Worm (Caenorhabditis elegans) whole organism, early embryonic: ENCODE measurements around the gene T03G11.9.

Source experiments
- B0310.2 ChIP-seq: sonication (generic microtip); optimal IDR thresholded peaks from 2 replicates; lab custom pipeline; 2016; ENCODE audit warnings: mild to moderate bottlenecking, missing genetic modification characterization, missing compliant biosample characterization
- F13C5.2 ChIP-seq: sonication (generic microtip); optimal IDR thresholded peaks from 2 replicates; lab custom pipeline; 2017; ENCODE audit warnings: mild to moderate bottlenecking, missing genetic modification characterization, inconsistent platforms, missing compliant biosample characterization
- aly-1 ChIP-seq: sonication (generic microtip); optimal IDR thresholded peaks from 2 replicates; lab custom pipeline; 2016; ENCODE audit warnings: missing genetic modification characterization, missing compliant biosample characterization
- ama-1 ChIP-seq: fragments of 150-350 bp; optimal IDR thresholded peaks from 2 replicates; lab custom pipeline; 2014
- ceh-36 ChIP-seq: sonication (generic microtip); optimal IDR thresholded peaks from 2 replicates; lab custom pipeline; 2016; ENCODE audit warnings: missing genetic modification characterization, inconsistent platforms, missing compliant biosample characterization
- flt-1 ChIP-seq: fragments of 200-800 bp; sonication (Bioruptor generic); IDR thresholded peaks from 2 replicates; pipeline ENCODE4 v1.3.6; 2022; ENCODE audit warnings: missing genetic modification characterization, missing compliant biosample characterization
- hmbx-1 ChIP-seq: sonication (generic microtip); optimal IDR thresholded peaks from 2 replicates; lab custom pipeline; 2016; ENCODE audit warnings: mild to moderate bottlenecking, missing genetic modification characterization, missing compliant biosample characterization
- hmg-4 ChIP-seq: fragments of 200-800 bp; sonication (Bioruptor generic); optimal IDR thresholded peaks from 2 replicates; lab custom pipeline; 2018; ENCODE audit warnings: mild to moderate bottlenecking, missing genetic modification characterization, missing compliant biosample characterization
- hnd-1 ChIP-seq: sonication (generic microtip); optimal IDR thresholded peaks from 2 replicates; lab custom pipeline; 2016; ENCODE audit warnings: missing genetic modification characterization, missing compliant biosample characterization
- pes-1 ChIP-seq: fragments of 200-800 bp; sonication (Bioruptor generic); IDR thresholded peaks from 2 replicates; pipeline ENCODE4 v1.3.6; 2022; ENCODE audit warnings: missing genetic modification reagents, missing genetic modification characterization, missing compliant biosample characterization
- scrt-1 ChIP-seq: fragments of 200-800 bp; sonication (Bioruptor generic); IDR thresholded peaks from 2 replicates; pipeline ENCODE4 v1.3.6; 2022; ENCODE audit warnings: missing genetic modification characterization, missing compliant biosample characterization
- sea-1 ChIP-seq: fragments of 200-800 bp; sonication (Bioruptor generic); conservative IDR thresholded peaks from 2 replicates; pipeline ENCODE4 v1.3.6; 2022; ENCODE audit warnings: missing genetic modification characterization, missing compliant biosample characterization
- tbx-11 ChIP-seq: fragments of 200-800 bp; sonication (Bioruptor generic); IDR thresholded peaks from 2 replicates; pipeline ENCODE4 v1.3.6; 2022; ENCODE audit warnings: missing genetic modification characterization, missing compliant biosample characterization

ce11 chrX:5201860-5202259 is 17.8 kb downstream of the T03G11.9 start:
- TF ChIP-seq sea-1 (no peak), ceh-36 (tag; lab: Kevin White, UChicago) (no peak), F13C5.2 (no peak), B0310.2 (tag; lab: Kevin White, UChicago) (no peak), ama-1 (lab: Kevin White, UChicago) (no peak), pes-1 (GFP tag; lab: Robert Waterston, UW) (no peak), flt-1 (GFP tag; lab: Robert Waterston, UW) (no peak), hmbx-1 (tag; lab: Kevin White, UChicago) (no peak), hnd-1 (tag; lab: Kevin White, UChicago) (no peak), scrt-1 (no peak), tbx-11 (no peak), hmg-4 (no peak), aly-1 (tag; lab: Kevin White, UChicago) (no peak)
